Fruit fly (Drosophila melanogaster) whole organism, embryonic: ENCODE data around the gene RabX6.

Source experiments
- Asciz ChIP-seq: fragments of 200-800 bp; sonication (Bioruptor generic); optimal IDR thresholded peaks from 2 replicates; lab custom pipeline; 2017; ENCODE audit warnings: missing biosample characterization, mild to moderate bottlenecking, missing genetic modification characterization, missing genetic modification reagents
- BtbVII ChIP-seq: fragments of 200-800 bp; sonication (Bioruptor generic); optimal IDR thresholded peaks from 3 replicates; lab custom pipeline; 2017; ENCODE audit warnings: missing biosample characterization, mild to moderate bottlenecking, missing genetic modification characterization
- CG10147 ChIP-seq: fragments of 200-800 bp; sonication (Bioruptor generic); optimal IDR thresholded peaks from 2 replicates; lab custom pipeline; 2019; ENCODE audit warnings: missing biosample characterization, mild to moderate bottlenecking, missing genetic modification characterization, moderate library complexity
- CG10431 ChIP-seq: fragments of 200-800 bp; sonication (Bioruptor generic); optimal IDR thresholded peaks from 3 replicates; lab custom pipeline; 2018; ENCODE audit warnings: missing biosample characterization, mild to moderate bottlenecking, missing genetic modification characterization
- CG10979 ChIP-seq: fragments of 200-800 bp; sonication (Bioruptor generic); optimal IDR thresholded peaks from 2 replicates; lab custom pipeline; 2018; ENCODE audit warnings: missing biosample characterization, mild to moderate bottlenecking, missing genetic modification characterization, moderate library complexity
- CG11085 ChIP-seq: fragments of 200-800 bp; sonication (Bioruptor generic); IDR thresholded peaks from 2 replicates; pipeline ENCODE4 v1.3.6; 2022; ENCODE audit warnings: missing biosample characterization, missing genetic modification characterization
- CG12071 ChIP-seq: fragments of 200-800 bp; sonication (Bioruptor generic); optimal IDR thresholded peaks from 3 replicates; lab custom pipeline; 2018; ENCODE audit warnings: missing biosample characterization, mild to moderate bottlenecking, missing genetic modification characterization
- CG13424 ChIP-seq: fragments of 200-800 bp; sonication (Bioruptor generic); optimal IDR thresholded peaks from 2 replicates; lab custom pipeline; 2019; ENCODE audit warnings: missing biosample characterization, mild to moderate bottlenecking, missing genetic modification characterization, moderate library complexity
- CG16813 ChIP-seq: fragments of 200-800 bp; sonication (Bioruptor generic); IDR thresholded peaks from 3 replicates; pipeline ENCODE4 v1.3.6; 2022; ENCODE audit warnings: missing biosample characterization, missing genetic modification characterization; ENCODE audit not compliant: partially characterized antibody
- CG18599 ChIP-seq: fragments of 200-800 bp; sonication (Bioruptor generic); optimal IDR thresholded peaks from 3 replicates; lab custom pipeline; 2017; ENCODE audit warnings: missing biosample characterization, missing genetic modification characterization, mild to moderate bottlenecking, moderate library complexity, missing genetic modification reagents
- CG2116 ChIP-seq: fragments of 200-800 bp; sonication (Bioruptor generic); optimal IDR thresholded peaks from 3 replicates; lab custom pipeline; 2018; ENCODE audit warnings: missing biosample characterization, mild to moderate bottlenecking, missing genetic modification characterization
- CG30020 ChIP-seq: fragments of 200-800 bp; optimal IDR thresholded peaks from 2 replicates; lab custom pipeline; 2019; ENCODE audit warnings: missing biosample characterization, mild to moderate bottlenecking, missing genetic modification characterization, moderate library complexity
- CG32532 ChIP-seq: fragments of 200-800 bp; sonication (Bioruptor generic); IDR thresholded peaks from 2 replicates; pipeline ENCODE4 v1.3.6; 2022; ENCODE audit warnings: missing biosample characterization, missing genetic modification characterization
- CG32767 ChIP-seq: fragments of 200-800 bp; sonication (Bioruptor generic); IDR thresholded peaks from 2 replicates; pipeline ENCODE4 v1.3.6; 2022; ENCODE audit warnings: missing biosample characterization, missing genetic modification characterization
- CG33213 ChIP-seq: fragments of 200-800 bp; sonication (Bioruptor generic); optimal IDR thresholded peaks from 3 replicates; lab custom pipeline; 2016; ENCODE audit warnings: missing biosample characterization, missing genetic modification characterization
- CG33557 ChIP-seq: fragments of 200-800 bp; sonication (Bioruptor generic); optimal IDR thresholded peaks from 2 replicates; lab custom pipeline; 2019; ENCODE audit warnings: missing biosample characterization, mild to moderate bottlenecking, missing genetic modification characterization, moderate library complexity
- CG3847 ChIP-seq: fragments of 200-800 bp; sonication (Bioruptor generic); IDR thresholded peaks from 2 replicates; pipeline ENCODE4 v1.3.6; 2022; ENCODE audit warnings: missing biosample characterization, missing genetic modification characterization
- CG4707 ChIP-seq: fragments of 200-800 bp; sonication (Bioruptor generic); optimal IDR thresholded peaks from 2 replicates; lab custom pipeline; 2018; ENCODE audit warnings: missing biosample characterization, mild to moderate bottlenecking, missing genetic modification characterization, moderate library complexity
- CG6791 ChIP-seq: fragments of 200-800 bp; sonication (Bioruptor generic); IDR thresholded peaks from 3 replicates; pipeline ENCODE4 v1.3.6; 2022; ENCODE audit warnings: missing biosample characterization, missing genetic modification characterization; ENCODE audit not compliant: partially characterized antibody
- CG7271 ChIP-seq: fragments of 200-800 bp; sonication (Bioruptor generic); optimal IDR thresholded peaks from 2 replicates; lab custom pipeline; 2018; ENCODE audit warnings: missing biosample characterization, mild to moderate bottlenecking, missing genetic modification characterization, moderate library complexity
- CG9215 ChIP-seq: fragments of 200-800 bp; sonication (Bioruptor generic); IDR thresholded peaks from 2 replicates; pipeline ENCODE4 v1.3.6; 2022; ENCODE audit warnings: missing biosample characterization, missing genetic modification characterization
- CG9437 ChIP-seq: fragments of 200-800 bp; sonication (Bioruptor generic); optimal IDR thresholded peaks from 2 replicates; lab custom pipeline; 2018; ENCODE audit warnings: missing biosample characterization, mild to moderate bottlenecking, missing genetic modification characterization
- CG9817 ChIP-seq: fragments of 200-800 bp; sonication (Bioruptor generic); optimal IDR thresholded peaks from 2 replicates; lab custom pipeline; 2018; ENCODE audit warnings: missing biosample characterization, mild to moderate bottlenecking, missing genetic modification characterization, moderate library complexity
- Dip3 ChIP-seq: fragments of 200-800 bp; sonication (Bioruptor generic); optimal IDR thresholded peaks from 3 replicates; lab custom pipeline; 2016; ENCODE audit warnings: missing biosample characterization, missing genetic modification characterization
- ERR ChIP-seq: fragments of 200-800 bp; sonication (Bioruptor generic); optimal IDR thresholded peaks from 2 replicates; lab custom pipeline; 2016; ENCODE audit warnings: missing biosample characterization, missing genetic modification characterization
- Ets97D ChIP-seq: fragments of 200-800 bp; sonication (Bioruptor generic); optimal IDR thresholded peaks from 3 replicates; lab custom pipeline; 2016; ENCODE audit warnings: missing biosample characterization, missing genetic modification characterization
- H15 ChIP-seq: fragments of 200-800 bp; sonication (Bioruptor generic); IDR thresholded peaks from 3 replicates; pipeline ENCODE4 v1.3.6; 2022; ENCODE audit warnings: missing biosample characterization, missing genetic modification characterization
- MESR4 ChIP-seq: fragments of 200-800 bp; sonication (Bioruptor generic); optimal IDR thresholded peaks from 2 replicates; lab custom pipeline; 2018; ENCODE audit warnings: missing biosample characterization, mild to moderate bottlenecking, missing genetic modification characterization, moderate library complexity
- Nf-YA ChIP-seq: fragments of 200-800 bp; sonication (Bioruptor generic); IDR thresholded peaks from 2 replicates; pipeline ENCODE4 v1.3.6; 2022; ENCODE audit warnings: missing biosample characterization, missing genetic modification characterization
- PHDP ChIP-seq: fragments of 200-800 bp; sonication (Bioruptor generic); optimal IDR thresholded peaks from 3 replicates; lab custom pipeline; 2018; ENCODE audit warnings: missing biosample characterization, mild to moderate bottlenecking, missing genetic modification characterization, moderate library complexity
- Spps ChIP-seq: fragments of 200-800 bp; sonication (Bioruptor generic); optimal IDR thresholded peaks from 2 replicates; lab custom pipeline; 2018; ENCODE audit warnings: missing biosample characterization, mild to moderate bottlenecking, missing genetic modification characterization
- Vsx1 ChIP-seq: fragments of 200-800 bp; sonication (Bioruptor generic); optimal IDR thresholded peaks from 2 replicates; lab custom pipeline; 2017; ENCODE audit warnings: missing biosample characterization, mild to moderate bottlenecking, missing genetic modification characterization, missing genetic modification reagents
- dimm ChIP-seq: fragments of 200-800 bp; sonication (Bioruptor generic); IDR thresholded peaks from 2 replicates; pipeline ENCODE4 v1.3.6; 2022; ENCODE audit warnings: missing biosample characterization, missing genetic modification characterization
- en ChIP-seq: fragments of 200-800 bp; sonication (Bioruptor generic); optimal IDR thresholded peaks from 2 replicates; lab custom pipeline; 2016; ENCODE audit warnings: missing biosample characterization, missing genetic modification characterization
- eve ChIP-seq, 2 experiments: fragments of >200 bp; optimal IDR thresholded peaks; 2 replicates each; lab custom pipeline; 2017; ENCODE audit warnings: missing biosample characterization in 2 of 2, missing genetic modification characterization in 2 of 2
- ewg ChIP-seq: fragments of 200-800 bp; sonication (Bioruptor generic); optimal IDR thresholded peaks from 3 replicates; lab custom pipeline; 2017; ENCODE audit warnings: mild to moderate bottlenecking, missing biosample characterization, missing genetic modification reagents, missing genetic modification characterization
- fu2 ChIP-seq: fragments of 200-800 bp; sonication (Bioruptor generic); optimal IDR thresholded peaks from 2 replicates; lab custom pipeline; 2016; ENCODE audit warnings: missing biosample characterization, missing genetic modification characterization
- gfzf ChIP-seq: fragments of 200-800 bp; sonication (Bioruptor generic); optimal IDR thresholded peaks from 2 replicates; lab custom pipeline; 2016; ENCODE audit warnings: missing biosample characterization, mild to moderate bottlenecking, missing genetic modification characterization, moderate library complexity
- grn ChIP-seq: fragments of 200-800 bp; sonication (Bioruptor generic); optimal IDR thresholded peaks from 3 replicates; lab custom pipeline; 2017; ENCODE audit warnings: missing biosample characterization, missing genetic modification characterization
- jing ChIP-seq: fragments of 200-800 bp; sonication (Bioruptor generic); optimal IDR thresholded peaks from 2 replicates; lab custom pipeline; 2018; ENCODE audit warnings: missing biosample characterization, mild to moderate bottlenecking, missing genetic modification characterization
- kah ChIP-seq: fragments of 200-800 bp; sonication (Bioruptor generic); optimal IDR thresholded peaks from 2 replicates; lab custom pipeline; 2018; ENCODE audit warnings: missing biosample characterization, mild to moderate bottlenecking, missing genetic modification characterization
- salm ChIP-seq: fragments of 200-800 bp; sonication (Bioruptor generic); optimal IDR thresholded peaks from 2 replicates; lab custom pipeline; 2018; ENCODE audit warnings: missing biosample characterization, mild to moderate bottlenecking, missing genetic modification characterization
- sim ChIP-seq: fragments of 200-800 bp; sonication (Bioruptor generic); IDR thresholded peaks from 2 replicates; pipeline ENCODE4 v1.3.6; 2022; ENCODE audit warnings: missing biosample characterization, missing genetic modification characterization
- slp2 ChIP-seq: fragments of 200-800 bp; sonication (Bioruptor generic); optimal IDR thresholded peaks from 2 replicates; lab custom pipeline; 2016; ENCODE audit warnings: missing biosample characterization, missing genetic modification characterization
- so ChIP-seq: fragments of 200-800 bp; sonication (Bioruptor generic); IDR thresholded peaks from 3 replicates; pipeline ENCODE4 v1.3.6; 2022; ENCODE audit warnings: missing biosample characterization, missing genetic modification characterization
- stc ChIP-seq: fragments of 200-800 bp; sonication (Bioruptor generic); IDR thresholded peaks from 2 replicates; pipeline ENCODE4 v1.3.6; 2022; ENCODE audit warnings: missing biosample characterization, missing genetic modification characterization
- usp ChIP-seq: fragments of >200 bp; optimal IDR thresholded peaks from 2 replicates; lab custom pipeline; 2017; ENCODE audit warnings: missing biosample characterization, missing genetic modification characterization
- yki ChIP-seq: fragments of >200 bp; optimal IDR thresholded peaks from 3 replicates; lab custom pipeline; 2018
- z ChIP-seq: fragments of 200-800 bp; sonication (Bioruptor generic); IDR thresholded peaks from 3 replicates; pipeline ENCODE4 v1.3.6; 2022; ENCODE audit warnings: missing biosample characterization, missing genetic modification characterization
- zen ChIP-seq: fragments of 200-800 bp; sonication (Bioruptor generic); optimal IDR thresholded peaks from 3 replicates; lab custom pipeline; 2018; ENCODE audit warnings: missing biosample characterization, mild to moderate bottlenecking, missing genetic modification characterization, moderate library complexity

Gene RabX6

DNA sequence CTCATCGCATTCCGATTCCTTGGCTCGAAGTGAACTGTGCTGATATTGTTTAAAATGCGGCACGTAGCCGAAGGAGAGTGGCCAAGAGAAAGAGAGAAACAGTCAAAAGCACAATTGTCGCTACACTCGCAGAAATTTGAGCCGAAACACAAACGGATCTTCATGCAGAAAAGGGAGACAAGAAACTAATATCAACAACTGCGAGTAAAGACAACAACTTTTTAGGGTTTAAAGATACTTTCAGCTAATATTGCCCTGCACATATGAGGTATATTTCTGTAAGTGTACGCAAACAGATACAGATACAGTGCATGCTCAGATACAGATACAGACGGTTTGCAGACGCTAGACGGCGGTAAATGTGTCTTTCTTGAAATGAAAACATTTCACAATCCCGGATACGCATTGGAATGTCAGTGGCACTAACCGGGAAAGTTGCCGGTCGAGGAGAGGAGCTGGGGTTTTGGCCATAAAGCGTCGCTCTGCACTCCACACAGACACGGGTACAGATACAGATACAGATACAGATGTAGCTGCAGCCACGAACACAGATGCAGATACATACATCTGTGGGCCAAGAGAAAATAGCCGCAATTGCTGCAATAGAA, 46.1 kb upstream of the RabX6 start (continued):
- TF ChIP-seq Spps (tag; lab: Kevin White, UChicago) (peak; percentile 56), kah (GFP tag; lab: Kevin White, UChicago) (peak; percentile 71), z (peak; percentile 77), CG7271 (peak; percentile 55), CG30020 (peak; percentile 33), CG16813 (GFP tag; lab: Robert Waterston, UW) (no peak), CG2116 (GFP tag; lab: Kevin White, UChicago) (peak; percentile 46), grn (GFP tag; lab: Kevin White, UChicago) (peak; percentile 53), sim (GFP tag; lab: Robert Waterston, UW) (peak; percentile 82), CG3847 (GFP tag; lab: Robert Waterston, UW) (peak; percentile 74), Vsx1 (GFP tag; lab: Kevin White, UChicago) (peak; percentile 75), CG9215 (GFP tag; lab: Robert Waterston, UW) (peak; percentile 60; the same call in 1 of the 2 replicates), gfzf (GFP tag; lab: Kevin White, UChicago) (peak; percentile 3), CG4707 (GFP tag; lab: Kevin White, UChicago) (peak; percentile 83), jing (GFP tag; lab: Kevin White, UChicago) (peak; percentile 87), BtbVII (GFP tag; lab: Kevin White, UChicago) (peak; percentile 55), so (GFP tag; lab: Robert Waterston, UW) (peak; percentile 91), Asciz (GFP tag; lab: Kevin White, UChicago) (peak; percentile 90), CG10979 (tag; lab: Kevin White, UChicago) (peak; percentile 89), dimm (peak; percentile 58), ewg (GFP tag; lab: Kevin White, UChicago) (peak; percentile 89), CG32767 (GFP tag; lab: Robert Waterston, UW) (peak; percentile 79), Ets97D (GFP tag; lab: Kevin White, UChicago) (peak; percentile 64), CG33213 (peak; percentile 88), CG18599 (GFP tag; lab: Kevin White, UChicago) (peak; percentile 80), slp2 (GFP tag; lab: Kevin White, UChicago) (peak; percentile 88), eve (GFP tag; optimal IDR thresholded peaks at IDR 0.05; lab: Kevin White, UChicago) (no peak), Nf-YA (GFP tag; lab: Robert Waterston, UW) (peak; percentile 59; the same call in 1 of the 2 replicates), CG32532 (GFP tag; lab: Robert Waterston, UW) (peak; percentile 73), MESR4 (GFP tag; lab: Kevin White, UChicago) (peak; percentile 42), zen (tag; lab: Kevin White, UChicago) (peak; percentile 68), CG10431 (peak; percentile 62), Dip3 (peak; percentile 76), usp (GFP tag; lab: Kevin White, UChicago) (no peak), CG12071 (peak; percentile 90), salm (tag; lab: Kevin White, UChicago) (peak; percentile 80), CG9437 (peak; percentile 72), CG33557 (peak; percentile 2), yki (lab: Kevin White, UChicago) (no peak), CG11085 (GFP tag; lab: Robert Waterston, UW) (peak; percentile 33; the same call in 1 of the 2 replicates), CG6791 (GFP tag; lab: Robert Waterston, UW) (no peak), PHDP (tag; lab: Kevin White, UChicago) (peak; percentile 87), CG13424 (tag; lab: Kevin White, UChicago) (peak; percentile 84), ERR (GFP tag; lab: Kevin White, UChicago) (peak; percentile 71), CG10147 (GFP tag; lab: Kevin White, UChicago) (peak; percentile 32), H15 (GFP tag; lab: Robert Waterston, UW) (peak; percentile 90), en (GFP tag; lab: Kevin White, UChicago) (peak; percentile 86), fu2 (GFP tag; lab: Kevin White, UChicago) (peak; percentile 68), CG9817 (tag; lab: Kevin White, UChicago) (peak; percentile 64), stc (GFP tag; lab: Robert Waterston, UW) (peak; percentile 87)
